Worm (Caenorhabditis elegans): ENCODE measurements around the gene col-183.

DNA sequence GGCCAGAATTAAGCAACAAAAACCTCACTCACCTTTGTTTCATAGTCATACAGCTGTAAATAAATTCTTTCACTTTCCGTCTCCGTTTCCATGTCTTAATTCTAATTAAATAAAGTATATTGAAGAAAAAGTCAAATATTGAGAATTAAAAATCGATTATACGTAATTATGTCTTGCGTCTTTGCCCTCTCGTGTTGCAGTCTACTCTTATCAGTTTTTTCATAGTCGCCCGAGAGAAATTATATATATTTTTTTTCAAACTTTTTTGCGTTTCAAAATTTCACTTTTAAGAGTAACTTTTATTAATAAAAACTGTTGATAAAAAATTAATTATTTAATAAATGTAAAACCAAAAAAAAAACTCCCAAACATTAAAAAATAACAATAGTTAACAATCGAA lies 11.1 kb downstream of the col-183 start, which contains the start of gene flr-1:
- no peak for TF ChIP-seq unc-62 (GFP tag; optimal IDR thresholded peaks at IDR 0.05)
- TF ChIP-seq unc-120 (tag; optimal IDR thresholded peaks at IDR 0.05; ENCODE audit: poor library complexity, severe bottlenecking): no peak
- no peak for TF ChIP-seq blmp-1 (tag; optimal IDR thresholded peaks at IDR 0.05)
- TF ChIP-seq elt-3 (tag; optimal IDR thresholded peaks at IDR 0.05): no peak
- no peak for TF ChIP-seq snpc-4 (tag; optimal IDR thresholded peaks at IDR 0.05)
- TF ChIP-seq sem-2 (GFP tag; optimal IDR thresholded peaks at IDR 0.05): no peak
- TF ChIP-seq nhr-237 (tag; optimal IDR thresholded peaks at IDR 0.05): no peak
- no peak for TF ChIP-seq nhr-2 (tag; optimal IDR thresholded peaks at IDR 0.05)
- no peak for TF ChIP-seq tbx-8 (GFP tag; optimal IDR thresholded peaks at IDR 0.05)
